Worm (Caenorhabditis elegans) whole organism, young adult: ENCODE results near the gene R07B1.8.

Experiments
- B0336.3 ChIP-seq: fragments of 200-800 bp; sonication (Bioruptor generic); IDR thresholded peaks from 2 replicates; pipeline ENCODE4 v1.3.6; 2022; ENCODE audit warnings: missing genetic modification characterization, missing compliant biosample characterization
- F49E8.2 ChIP-seq: sonication (generic microtip); optimal IDR thresholded peaks from 3 replicates; lab custom pipeline; 2017; ENCODE audit warnings: missing genetic modification characterization, mild to moderate bottlenecking, missing compliant biosample characterization, antibody characterized with exemption, moderate library complexity; ENCODE audit not compliant: insufficient read depth
- aptf-2 ChIP-seq: fragments of 200-800 bp; sonication (Bioruptor generic); conservative IDR thresholded peaks from 2 replicates; pipeline ENCODE4 v1.3.6; 2022; ENCODE audit warnings: missing genetic modification reagents, missing genetic modification characterization, missing compliant biosample characterization
- atf-7 ChIP-seq: sonication (generic microtip); optimal IDR thresholded peaks from 2 replicates; lab custom pipeline; 2017; ENCODE audit warnings: mild to moderate bottlenecking, missing genetic modification characterization, missing compliant biosample characterization
- ceh-100 ChIP-seq: fragments of 200-800 bp; sonication (Bioruptor generic); IDR thresholded peaks from 2 replicates; pipeline ENCODE4 v1.3.6; 2022; ENCODE audit warnings: missing genetic modification reagents, missing genetic modification characterization, missing compliant biosample characterization
- lag-1 ChIP-seq: fragments of 200-800 bp; sonication (Bioruptor generic); IDR thresholded peaks from 2 replicates; pipeline ENCODE4 v1.3.6; 2022; ENCODE audit warnings: missing genetic modification reagents, missing genetic modification characterization, missing compliant biosample characterization
- nhr-80 ChIP-seq: sonication (generic microtip); optimal IDR thresholded peaks from 2 replicates; lab custom pipeline; 2016; ENCODE audit warnings: missing genetic modification characterization, missing compliant biosample characterization
- sea-2 ChIP-seq: fragments of 200-800 bp; sonication (Bioruptor generic); IDR thresholded peaks from 2 replicates; pipeline ENCODE4 v1.3.6; 2022; ENCODE audit warnings: missing genetic modification characterization, missing compliant biosample characterization
- snpc-1.3 ChIP-seq: sonication (generic microtip); optimal IDR thresholded peaks from 2 replicates; lab custom pipeline; 2017; ENCODE audit warnings: missing genetic modification characterization, mild to moderate bottlenecking, missing compliant biosample characterization, antibody characterized with exemption, moderate library complexity, missing genotype, missing genetic modification reagents; ENCODE audit not compliant: insufficient read depth
- unc-130 ChIP-seq: sonication (generic microtip); optimal IDR thresholded peaks from 2 replicates; lab custom pipeline; 2016; ENCODE audit warnings: missing genetic modification reagents, missing genetic modification characterization, missing compliant biosample characterization
- ztf-6 ChIP-seq: fragments of 200-800 bp; sonication (Bioruptor generic); IDR thresholded peaks from 2 replicates; pipeline ENCODE4 v1.3.6; 2022; ENCODE audit warnings: missing genetic modification reagents, missing genetic modification characterization, missing compliant biosample characterization

ce11 chrX:9872554-9872953, at the start of gene R07B1.8:
- TF ChIP-seq nhr-80 (tag; lab: Kevin White, UChicago) (no peak), aptf-2 (GFP tag; lab: Robert Waterston, UW) (no peak), ztf-6 (GFP tag; lab: Robert Waterston, UW) (no peak), F49E8.2 (tag; lab: Kevin White, UChicago) (no peak), unc-130 (GFP tag; lab: Kevin White, UChicago) (no peak), lag-1 (GFP tag; lab: Robert Waterston, UW) (no peak), B0336.3 (no peak), atf-7 (tag; lab: Kevin White, UChicago) (no peak), snpc-1.3 (no peak), sea-2 (no peak), ceh-100 (no peak)
